Fruit fly (Drosophila melanogaster) whole organism, embryonic: Measurements from ENCODE around the gene Helz.
A peak's percentile ranks its signal among the peaks of the same experiment; 100 is the strongest.

Experiments
- Antp ChIP-seq: fragments of 200-800 bp; sonication (Bioruptor generic); optimal IDR thresholded peaks from 3 replicates; lab custom pipeline; 2016; ENCODE audit warnings: missing biosample characterization, missing genetic modification characterization
- Atf3 ChIP-seq: fragments of 200-800 bp; sonication (Bioruptor generic); optimal IDR thresholded peaks from 3 replicates; lab custom pipeline; 2016; ENCODE audit warnings: missing biosample characterization, missing genetic modification characterization
- BEAF-32 ChIP-seq: fragments of 200-800 bp; sonication (Bioruptor generic); optimal IDR thresholded peaks from 3 replicates; lab custom pipeline; 2017; ENCODE audit warnings: missing biosample characterization, missing genetic modification characterization, mild to moderate bottlenecking, moderate library complexity, missing genetic modification reagents
- Bgb ChIP-seq: fragments of 200-800 bp; sonication (Bioruptor generic); IDR thresholded peaks from 2 replicates; pipeline ENCODE4 v1.3.6; 2022; ENCODE audit warnings: missing biosample characterization, missing genetic modification characterization; ENCODE audit not compliant: partially characterized antibody
- CG10321 ChIP-seq: fragments of 200-800 bp; sonication (Bioruptor generic); IDR thresholded peaks from 2 replicates; pipeline ENCODE4 v1.3.6; 2022; ENCODE audit warnings: missing biosample characterization, missing genetic modification characterization
- CG12104 ChIP-seq: fragments of 200-800 bp; sonication (Bioruptor generic); optimal IDR thresholded peaks from 3 replicates; lab custom pipeline; 2016; ENCODE audit warnings: missing biosample characterization, missing genetic modification characterization
- CG15514 ChIP-seq: fragments of 200-800 bp; sonication (Bioruptor generic); optimal IDR thresholded peaks from 3 replicates; lab custom pipeline; 2017; ENCODE audit warnings: missing biosample characterization, missing genetic modification characterization, mild to moderate bottlenecking, moderate library complexity, missing genetic modification reagents
- CG17829 ChIP-seq: fragments of 200-800 bp; optimal IDR thresholded peaks from 2 replicates; lab custom pipeline; 2019; ENCODE audit warnings: missing biosample characterization, mild to moderate bottlenecking, missing genetic modification characterization, moderate library complexity
- CG31224 ChIP-seq: fragments of 200-800 bp; sonication (Bioruptor generic); IDR thresholded peaks from 2 replicates; pipeline ENCODE4 v1.3.6; 2022; ENCODE audit warnings: missing biosample characterization, missing genetic modification characterization
- CG32767 ChIP-seq: fragments of 200-800 bp; sonication (Bioruptor generic); IDR thresholded peaks from 2 replicates; pipeline ENCODE4 v1.3.6; 2022; ENCODE audit warnings: missing biosample characterization, missing genetic modification characterization
- CG33557 ChIP-seq: fragments of 200-800 bp; sonication (Bioruptor generic); optimal IDR thresholded peaks from 2 replicates; lab custom pipeline; 2019; ENCODE audit warnings: missing biosample characterization, mild to moderate bottlenecking, missing genetic modification characterization, moderate library complexity
- CG3726 ChIP-seq: fragments of 200-800 bp; sonication (Bioruptor generic); IDR thresholded peaks from 3 replicates; pipeline ENCODE4, ENCODE4 v1.3.6; 2022; ENCODE audit warnings: missing biosample characterization, missing genetic modification characterization
- CG7928 ChIP-seq: fragments of 200-800 bp; sonication (Bioruptor generic); optimal IDR thresholded peaks from 2 replicates; lab custom pipeline; 2017; ENCODE audit warnings: missing biosample characterization, mild to moderate bottlenecking, missing genetic modification characterization
- CG8290 ChIP-seq, 3 experiments: fragments of 200-800 bp; sonication (Bioruptor generic); optimal IDR thresholded peaks; 2 replicates each; lab custom pipeline; 2016 to 2019; ENCODE audit warnings: missing biosample characterization in 3 of 3, missing genetic modification characterization in 3 of 3, mild to moderate bottlenecking in 2 of 3, moderate library complexity in 1 of 3
- CG9215 ChIP-seq: fragments of 200-800 bp; sonication (Bioruptor generic); IDR thresholded peaks from 2 replicates; pipeline ENCODE4 v1.3.6; 2022; ENCODE audit warnings: missing biosample characterization, missing genetic modification characterization
- CG9817 ChIP-seq: fragments of 200-800 bp; sonication (Bioruptor generic); optimal IDR thresholded peaks from 2 replicates; lab custom pipeline; 2018; ENCODE audit warnings: missing biosample characterization, mild to moderate bottlenecking, missing genetic modification characterization, moderate library complexity
- CkIIα-i1 ChIP-seq: fragments of 200-800 bp; sonication (Bioruptor generic); IDR thresholded peaks from 2 replicates; pipeline ENCODE4 v1.3.6; 2022; ENCODE audit warnings: missing biosample characterization, missing genetic modification characterization
- D19B ChIP-seq: fragments of 200-800 bp; sonication (Bioruptor generic); optimal IDR thresholded peaks from 2 replicates; lab custom pipeline; 2017; ENCODE audit warnings: missing biosample characterization, mild to moderate bottlenecking, missing genetic modification characterization
- Fer1 ChIP-seq: fragments of 200-800 bp; sonication (Bioruptor generic); optimal IDR thresholded peaks from 2 replicates; lab custom pipeline; 2017; ENCODE audit warnings: missing biosample characterization, mild to moderate bottlenecking, missing genetic modification characterization
- Hey ChIP-seq: fragments of 200-800 bp; sonication (Bioruptor generic); optimal IDR thresholded peaks from 3 replicates; lab custom pipeline; 2018; ENCODE audit warnings: missing biosample characterization, mild to moderate bottlenecking, missing genetic modification characterization
- MBD-R2 ChIP-seq: fragments of 200-800 bp; sonication (Bioruptor generic); IDR thresholded peaks from 2 replicates; pipeline ENCODE4 v1.3.6; 2022; ENCODE audit warnings: missing biosample characterization, missing genetic modification characterization
- Med ChIP-seq: fragments of 200-800 bp; sonication (Bioruptor generic); peaks from one replicate; lab custom pipeline; 2016; ENCODE audit warnings: missing biosample characterization, missing genetic modification characterization, mild to moderate bottlenecking, inconsistent platforms, moderate library complexity
- Mrtf ChIP-seq: fragments of 200-800 bp; sonication (Bioruptor generic); IDR thresholded peaks from 3 replicates; pipeline ENCODE4 v1.3.6; 2022; ENCODE audit warnings: missing biosample characterization, missing genetic modification characterization
- NFAT ChIP-seq: fragments of 200-800 bp; sonication (Bioruptor generic); IDR thresholded peaks from 2 replicates; pipeline ENCODE4 v1.3.6; 2022; ENCODE audit warnings: missing biosample characterization, missing genetic modification characterization
- Pdp1 ChIP-seq, 2 experiments: fragments of 200-800 bp; sonication (Bioruptor generic); optimal IDR thresholded peaks; 3 replicates each; lab custom pipeline; 2016; ENCODE audit warnings: missing biosample characterization in 2 of 2, missing genetic modification characterization in 2 of 2, mild to moderate bottlenecking in 1 of 2, moderate library complexity in 1 of 2
- Sry-δ ChIP-seq: fragments of 200-800 bp; sonication (Bioruptor generic); optimal IDR thresholded peaks from 2 replicates; lab custom pipeline; 2016; ENCODE audit warnings: missing biosample characterization, missing genetic modification characterization
- Vsx1 ChIP-seq: fragments of 200-800 bp; sonication (Bioruptor generic); optimal IDR thresholded peaks from 2 replicates; lab custom pipeline; 2017; ENCODE audit warnings: missing biosample characterization, mild to moderate bottlenecking, missing genetic modification characterization, missing genetic modification reagents
- br ChIP-seq: fragments of >200 bp; optimal IDR thresholded peaks from 2 replicates; lab custom pipeline; 2017
- btn ChIP-seq: fragments of 200-800 bp; sonication (Bioruptor generic); optimal IDR thresholded peaks from 2 replicates; lab custom pipeline; 2016; ENCODE audit warnings: missing biosample characterization, missing genetic modification characterization
- cad ChIP-seq: fragments of >200 bp; optimal IDR thresholded peaks from 2 replicates; lab custom pipeline; 2017; ENCODE audit warnings: missing biosample characterization, missing genetic modification characterization
- cato ChIP-seq: fragments of 200-800 bp; sonication (Bioruptor generic); optimal IDR thresholded peaks from 2 replicates; lab custom pipeline; 2016; ENCODE audit warnings: missing biosample characterization, missing genetic modification characterization, borderline replicate concordance
- dm ChIP-seq: fragments of 200-800 bp; sonication (Bioruptor generic); optimal IDR thresholded peaks from 3 replicates; lab custom pipeline; 2016; ENCODE audit warnings: missing biosample characterization, missing genetic modification characterization
- exex ChIP-seq: fragments of 200-800 bp; sonication (Bioruptor generic); optimal IDR thresholded peaks from 4 replicates; lab custom pipeline; 2018; ENCODE audit warnings: missing biosample characterization, mild to moderate bottlenecking, missing genetic modification characterization, moderate library complexity
- grn ChIP-seq: fragments of 200-800 bp; sonication (Bioruptor generic); optimal IDR thresholded peaks from 3 replicates; lab custom pipeline; 2017; ENCODE audit warnings: missing biosample characterization, missing genetic modification characterization
- gro ChIP-seq: fragments of 200-800 bp; sonication (Bioruptor generic); optimal IDR thresholded peaks from 2 replicates; lab custom pipeline; 2016; ENCODE audit warnings: missing biosample characterization, missing genetic modification characterization
- gt ChIP-seq: fragments of 200-800 bp; sonication (Bioruptor generic); IDR thresholded peaks from 2 replicates; pipeline ENCODE4 v1.3.6; 2022; ENCODE audit warnings: missing biosample characterization, missing genetic modification characterization
- hbn ChIP-seq: fragments of 200-800 bp; sonication (Bioruptor generic); IDR thresholded peaks from 2 replicates; pipeline ENCODE4 v1.3.6; 2022; ENCODE audit warnings: missing biosample characterization, missing genetic modification characterization; ENCODE audit not compliant: partially characterized antibody
- luna ChIP-seq: fragments of 200-800 bp; sonication (Bioruptor generic); optimal IDR thresholded peaks from 2 replicates; lab custom pipeline; 2016; ENCODE audit warnings: missing biosample characterization, missing genetic modification characterization
- mirr ChIP-seq: fragments of 200-800 bp; sonication (Bioruptor generic); optimal IDR thresholded peaks from 3 replicates; lab custom pipeline; 2018; ENCODE audit warnings: missing biosample characterization, mild to moderate bottlenecking, missing genetic modification characterization
- nerfin-1 ChIP-seq: fragments of 200-800 bp; sonication (Bioruptor generic); optimal IDR thresholded peaks from 3 replicates; lab custom pipeline; 2019; ENCODE audit warnings: missing biosample characterization, mild to moderate bottlenecking, missing genetic modification characterization, moderate library complexity
- oc ChIP-seq: fragments of 200-800 bp; sonication (Bioruptor generic); optimal IDR thresholded peaks from 2 replicates; lab custom pipeline; 2018; ENCODE audit warnings: missing biosample characterization, mild to moderate bottlenecking, missing genetic modification characterization, moderate library complexity
- pros ChIP-seq: fragments of 200-800 bp; sonication (Bioruptor generic); optimal IDR thresholded peaks from 3 replicates; lab custom pipeline; 2019; ENCODE audit warnings: missing biosample characterization, mild to moderate bottlenecking, missing genetic modification characterization, moderate library complexity
- pzg ChIP-seq: fragments of 200-800 bp; sonication (Bioruptor generic); optimal IDR thresholded peaks from 3 replicates; lab custom pipeline; 2018; ENCODE audit warnings: missing biosample characterization, mild to moderate bottlenecking, missing genetic modification characterization, moderate library complexity
- repo ChIP-seq: fragments of 200-800 bp; sonication (Bioruptor generic); optimal IDR thresholded peaks from 2 replicates; lab custom pipeline; 2016; ENCODE audit warnings: missing biosample characterization, missing genetic modification characterization
- sd ChIP-seq: fragments of 200-800 bp; sonication (Bioruptor generic); optimal IDR thresholded peaks from 3 replicates; lab custom pipeline; 2018; ENCODE audit warnings: missing biosample characterization, mild to moderate bottlenecking, missing genetic modification characterization, moderate library complexity
- tap ChIP-seq: fragments of 200-800 bp; optimal IDR thresholded peaks from 3 replicates; lab custom pipeline; 2019; ENCODE audit warnings: missing biosample characterization, mild to moderate bottlenecking, missing genetic modification characterization, moderate library complexity

Helz gene

DNA sequence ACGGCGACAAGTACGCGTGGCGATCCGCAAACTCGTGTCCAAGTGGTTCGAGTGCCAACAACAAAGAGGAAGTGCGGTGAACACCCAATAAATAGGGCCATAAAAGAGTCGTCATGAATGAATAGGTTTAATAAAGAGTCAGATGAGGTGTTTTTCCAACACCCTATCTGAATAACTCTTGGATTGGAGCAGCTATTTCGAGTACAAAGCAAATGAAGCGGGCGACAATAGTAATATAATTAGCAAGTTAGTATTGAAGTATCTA lies 6.4 kb upstream of the Helz start:
- TF ChIP-seq cad (peak; percentile 46), luna (GFP tag; lab: Kevin White, UChicago) (no peak), Vsx1 (GFP tag; lab: Kevin White, UChicago) (no peak), Med (GFP tag; lab: Kevin White, UChicago) (peak; percentile 66), Hey (tag; lab: Kevin White, UChicago) (peak; percentile 12), exex (tag; lab: Kevin White, UChicago) (peak; percentile 28), CG8290 (GFP tag; optimal IDR thresholded peaks at IDR 0.05; lab: Kevin White, UChicago) (no peak), CG8290 (tag; optimal IDR thresholded peaks at IDR 0.05; lab: Kevin White, UChicago) (peak in 1 of 2 experiments; percentile 11), mirr (peak; percentile 11)

DNA sequence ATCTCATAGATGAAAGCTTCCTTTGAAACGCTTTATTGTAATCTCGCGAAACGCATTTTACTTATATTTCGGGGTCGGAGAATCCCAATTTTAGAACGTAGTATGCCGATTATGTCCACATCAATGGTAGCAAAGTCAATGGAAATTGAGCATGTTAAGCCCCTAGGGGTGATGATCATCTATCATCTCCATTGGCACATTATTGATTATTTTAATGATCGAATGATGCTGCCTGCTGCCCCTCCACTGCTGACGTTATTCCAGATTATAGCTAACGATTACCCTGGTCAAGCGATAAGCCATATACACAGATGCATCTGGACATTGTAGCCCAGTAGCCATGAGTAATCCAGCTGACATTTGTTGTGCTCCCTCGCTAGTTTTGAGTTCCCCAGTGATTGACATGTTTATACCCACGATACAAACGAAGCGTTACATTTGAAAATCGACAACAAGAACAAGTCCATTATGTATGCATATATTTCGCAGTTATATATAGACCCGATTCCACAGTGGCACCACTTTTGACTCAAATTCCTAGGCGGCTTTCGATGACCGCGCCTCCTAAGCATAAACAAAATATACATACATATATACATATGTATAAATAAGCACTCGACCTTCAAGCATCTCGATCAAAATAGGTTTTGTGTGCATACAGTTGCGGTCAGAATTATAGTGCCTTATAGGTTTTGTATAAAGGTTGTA lies 5.3 kb upstream of the Helz start:
- no peak for TF ChIP-seq BEAF-32 (GFP tag; lab: Kevin White, UChicago)
- TF ChIP-seq pros, result no peak
- TF ChIP-seq sd (tag; lab: Kevin White, UChicago), result peak; percentile 95
- TF ChIP-seq, all 482 proteins: peak for 1

DNA sequence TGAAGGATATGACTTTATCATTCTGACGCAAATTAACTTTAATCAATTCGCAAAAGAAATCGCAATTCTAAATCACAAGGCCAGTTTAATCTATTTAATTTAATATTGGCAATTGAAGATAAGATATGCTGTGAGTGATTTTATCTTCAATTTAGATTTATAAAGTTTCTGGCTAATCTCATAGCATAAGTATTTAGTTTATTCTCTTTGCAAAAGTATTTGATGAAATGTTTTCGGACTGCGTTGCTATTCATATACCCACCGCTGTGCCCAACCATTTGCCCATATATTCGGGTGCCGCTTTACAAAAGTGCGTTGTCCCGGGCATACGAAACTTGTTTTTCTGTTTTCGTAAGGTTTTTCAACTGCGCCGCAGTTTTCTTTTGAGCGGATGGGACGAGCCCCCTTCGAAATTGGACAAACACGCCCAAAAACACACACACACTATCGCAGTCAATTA lies 4.8 kb upstream of the Helz start:
- peak; percentile 97 for TF ChIP-seq tap (tag; lab: Kevin White, UChicago)
- TF ChIP-seq grn (GFP tag; lab: Kevin White, UChicago), result peak; percentile 81
- peak; percentile 92 for TF ChIP-seq D19B (GFP tag; lab: Kevin White, UChicago)
- TF ChIP-seq cad, result no peak
- peak; percentile 80 for TF ChIP-seq gt (GFP tag; lab: Robert Waterston, UW)
- peak; percentile 89 for TF ChIP-seq CG9215 (GFP tag; lab: Robert Waterston, UW)
- peak; percentile 95 for TF ChIP-seq CG32767 (GFP tag; lab: Robert Waterston, UW)
- TF ChIP-seq CG7928, result peak; percentile 78
- peak; percentile 91 for TF ChIP-seq oc
- peak; percentile 95 for TF ChIP-seq nerfin-1 (tag; lab: Kevin White, UChicago)
- no peak for TF ChIP-seq Bgb (GFP tag; lab: Robert Waterston, UW)
- peak; percentile 98 for TF ChIP-seq CG17829
- TF ChIP-seq hbn, result no peak
- TF ChIP-seq Antp (GFP tag; lab: Kevin White, UChicago), result peak; percentile 90
- peak; percentile 96 for TF ChIP-seq CG12104
- peak; percentile 92 for TF ChIP-seq Atf3 (GFP tag; lab: Kevin White, UChicago)
- TF ChIP-seq NFAT (GFP tag; lab: Robert Waterston, UW), result peak; percentile 73
- peak; percentile 92 to 94 for TF ChIP-seq Pdp1 (GFP tag; optimal IDR thresholded peaks at IDR 0.05; lab: Kevin White, UChicago)
- 0 out of 2 replicates have a peak, but pooled peaks have one; percentile 47 for TF ChIP-seq CkIIα-i1 (GFP tag; lab: Robert Waterston, UW)
- TF ChIP-seq CG9817 (tag; lab: Kevin White, UChicago), result peak; percentile 93
- TF ChIP-seq Fer1 (GFP tag; lab: Kevin White, UChicago), result peak; percentile 97
- TF ChIP-seq pzg, result no peak
- no peak for TF ChIP-seq br (lab: Kevin White, UChicago)
- peak; percentile 91 for TF ChIP-seq CG15514 (GFP tag; lab: Kevin White, UChicago)
- peak; percentile 94 for TF ChIP-seq cato (GFP tag; lab: Kevin White, UChicago)
- peak; percentile 62 for TF ChIP-seq Sry-δ (GFP tag; lab: Kevin White, UChicago)
- TF ChIP-seq CG31224 (GFP tag; lab: Robert Waterston, UW), result peak; percentile 87
- peak; percentile 66 for TF ChIP-seq CG10321 (GFP tag; lab: Robert Waterston, UW)
- TF ChIP-seq gro, result peak; percentile 93
- TF ChIP-seq Mrtf (GFP tag; lab: Robert Waterston, UW), result peak; percentile 86; the same call in 2 of the 3 replicates
- TF ChIP-seq repo (GFP tag; lab: Kevin White, UChicago), result peak; percentile 90
- peak; percentile 75 for TF ChIP-seq btn
- peak; percentile 85 for TF ChIP-seq CG3726 (GFP tag; lab: Robert Waterston, UW)
- TF ChIP-seq BEAF-32 (GFP tag; lab: Kevin White, UChicago), result peak; percentile 14
- TF ChIP-seq MBD-R2 (GFP tag; lab: Robert Waterston, UW), result peak; percentile 70
- TF ChIP-seq dm (GFP tag; lab: Kevin White, UChicago), result peak; percentile 85
- TF ChIP-seq CG33557, result peak; percentile 98
